Worm (Caenorhabditis elegans) whole organism, young adult: Measurements from ENCODE around the gene ZK822.10.
A peak's percentile ranks its signal among the peaks of the same experiment; 100 is the strongest.

ENCODE experiments used
- B0019.2 ChIP-seq: fragments of 200-800 bp; sonication (Bioruptor generic); conservative IDR thresholded peaks from 2 replicates; pipeline ENCODE4 v1.3.6; 2022; ENCODE audit warnings: missing genetic modification reagents, missing genetic modification characterization, missing compliant biosample characterization
- D2030.7 ChIP-seq: fragments of 200-800 bp; sonication (Bioruptor generic); IDR thresholded peaks from 2 replicates; pipeline ENCODE4 v1.3.6; 2022; ENCODE audit warnings: missing genetic modification reagents, missing genetic modification characterization, missing compliant biosample characterization
- F39B2.1 ChIP-seq: fragments of 200-800 bp; sonication (Bioruptor generic); IDR thresholded peaks from 2 replicates; pipeline ENCODE4 v1.3.6; 2022; ENCODE audit warnings: missing genetic modification reagents, missing genetic modification characterization, missing compliant biosample characterization
- Y53G8AR.9 ChIP-seq: fragments of 200-800 bp; sonication (Bioruptor generic); conservative IDR thresholded peaks from 2 replicates; pipeline ENCODE4 v1.3.6; 2022; ENCODE audit warnings: missing genetic modification reagents, missing genetic modification characterization, missing compliant biosample characterization
- akir-1 ChIP-seq: fragments of 200-800 bp; sonication (Bioruptor generic); optimal IDR thresholded peaks from 2 replicates; lab custom pipeline; 2018; ENCODE audit warnings: mild to moderate bottlenecking, missing genetic modification characterization, moderate library complexity, missing compliant biosample characterization
- ama-1 ChIP-seq, 3 experiments: fragments of 150-350 bp in 1 of 3; sonication (generic microtip) in 2 of 3; optimal IDR thresholded peaks; 2 replicates each; lab custom pipeline; 2014 to 2018; ENCODE audit warnings: missing biosample characterization in 2 of 3, missing genetic modification characterization in 2 of 3, missing genetic modification reagents in 2 of 3
- attf-3 ChIP-seq: fragments of 200-800 bp; sonication (Bioruptor generic); conservative IDR thresholded peaks from 2 replicates; pipeline ENCODE4 v1.3.6; 2022; ENCODE audit warnings: missing genetic modification reagents, missing genetic modification characterization, missing compliant biosample characterization
- bed-1 ChIP-seq: fragments of 200-800 bp; sonication (Bioruptor generic); IDR thresholded peaks from 2 replicates; pipeline ENCODE4 v1.3.6; 2022; ENCODE audit warnings: missing genetic modification reagents, missing genetic modification characterization, missing compliant biosample characterization
- cebp-1 ChIP-seq, 2 experiments: fragments of 200-800 bp in 1 of 2; sonication (Bioruptor generic) in 1 of 2; sonication (generic microtip) in 1 of 2; IDR thresholded peaks in 1 of 2; optimal IDR thresholded peaks in 1 of 2; 2 replicates each; pipeline versions ENCODE4 v1.3.6 to Lab custom; 2017 to 2022; ENCODE audit warnings: missing compliant biosample characterization in 2 of 2, missing genetic modification characterization in 2 of 2, mild to moderate bottlenecking in 1 of 2, missing genetic modification reagents in 1 of 2, moderate library complexity in 1 of 2
- egl-18 ChIP-seq: fragments of 200-800 bp; sonication (Bioruptor generic); IDR thresholded peaks from 2 replicates; pipeline ENCODE4 v1.3.6; 2022; ENCODE audit warnings: missing genetic modification reagents, missing genetic modification characterization, missing compliant biosample characterization
- egrh-3 ChIP-seq: fragments of 200-800 bp; sonication (Bioruptor generic); IDR thresholded peaks from 2 replicates; pipeline ENCODE4 v1.3.6; 2022; ENCODE audit warnings: missing genetic modification reagents, missing genetic modification characterization, missing compliant biosample characterization
- ekl-4 ChIP-seq: fragments of 200-800 bp; sonication (Bioruptor generic); IDR thresholded peaks from 2 replicates; pipeline ENCODE4 v1.3.6; 2022; ENCODE audit warnings: missing genetic modification reagents, missing genetic modification characterization, missing compliant biosample characterization
- ets-4 ChIP-seq: fragments of 200-800 bp; sonication (Bioruptor generic); optimal IDR thresholded peaks from 2 replicates; lab custom pipeline; 2018; ENCODE audit warnings: mild to moderate bottlenecking, missing genetic modification characterization, missing compliant biosample characterization
- gei-17 ChIP-seq: fragments of 200-800 bp; sonication (Bioruptor generic); optimal IDR thresholded peaks from 2 replicates; lab custom pipeline; 2018; ENCODE audit warnings: mild to moderate bottlenecking, missing genetic modification characterization, missing compliant biosample characterization
- lin-40 ChIP-seq: sonication (generic microtip); optimal IDR thresholded peaks from 2 replicates; lab custom pipeline; 2016; ENCODE audit warnings: missing genetic modification characterization, mild to moderate bottlenecking, missing compliant biosample characterization, missing genotype, missing genetic modification reagents
- lsy-27 ChIP-seq: sonication (generic microtip); optimal IDR thresholded peaks from 2 replicates; lab custom pipeline; 2017; ENCODE audit warnings: missing genetic modification characterization, mild to moderate bottlenecking, missing compliant biosample characterization, antibody characterized with exemption, missing genotype, borderline replicate concordance; ENCODE audit not compliant: insufficient read depth
- madf-8 ChIP-seq: fragments of 200-800 bp; sonication (Bioruptor generic); conservative IDR thresholded peaks from 2 replicates; pipeline ENCODE4 v1.3.6; 2022; ENCODE audit warnings: missing genetic modification reagents, missing genetic modification characterization, missing compliant biosample characterization
- mel-28 ChIP-seq: sonication (generic microtip); optimal IDR thresholded peaks from 2 replicates; lab custom pipeline; 2016; ENCODE audit warnings: borderline replicate concordance, mild to moderate bottlenecking, missing genetic modification characterization, missing compliant biosample characterization
- mes-4 ChIP-seq: sonication (generic microtip); optimal IDR thresholded peaks from 2 replicates; lab custom pipeline; 2016; ENCODE audit warnings: missing genotype, missing genetic modification characterization, missing compliant biosample characterization
- nfya-1 ChIP-seq: sonication (generic microtip); optimal IDR thresholded peaks from 2 replicates; lab custom pipeline; 2017; ENCODE audit warnings: antibody characterized with exemption, missing compliant biosample characterization, missing genetic modification characterization, borderline replicate concordance; ENCODE audit not compliant: insufficient read depth
- nhr-80 ChIP-seq: sonication (generic microtip); optimal IDR thresholded peaks from 2 replicates; lab custom pipeline; 2016; ENCODE audit warnings: missing genetic modification characterization, missing compliant biosample characterization
- pbrm-1 ChIP-seq: fragments of 200-800 bp; sonication (Bioruptor generic); IDR thresholded peaks from 2 replicates; pipeline ENCODE4 v1.3.6; 2022; ENCODE audit warnings: missing genetic modification reagents, missing genetic modification characterization, missing compliant biosample characterization
- pha-4 ChIP-seq: fragments of 150-350 bp; sonication (generic microtip); optimal IDR thresholded peaks from 2 replicates; lab custom pipeline; 2014; ENCODE audit warnings: missing biosample characterization, missing genetic modification reagents, missing genetic modification characterization
- rec-8 ChIP-seq, 2 experiments: sonication (generic microtip); optimal IDR thresholded peaks; 2 replicates each; lab custom pipeline; 2016; ENCODE audit warnings: mild to moderate bottlenecking in 2 of 2, missing genetic modification characterization in 2 of 2, missing genetic modification reagents in 2 of 2, missing genotype in 2 of 2, missing biosample characterization in 1 of 2, missing compliant biosample characterization in 1 of 2, moderate library complexity in 1 of 2
- snpc-1.1 ChIP-seq: sonication (generic microtip); optimal IDR thresholded peaks from 2 replicates; lab custom pipeline; 2017; ENCODE audit warnings: missing genetic modification characterization, mild to moderate bottlenecking, missing compliant biosample characterization, antibody characterized with exemption, moderate library complexity, missing genotype, missing genetic modification reagents; ENCODE audit not compliant: insufficient read depth
- snpc-1.3 ChIP-seq: sonication (generic microtip); optimal IDR thresholded peaks from 2 replicates; lab custom pipeline; 2017; ENCODE audit warnings: missing genetic modification characterization, mild to moderate bottlenecking, missing compliant biosample characterization, antibody characterized with exemption, moderate library complexity, missing genotype, missing genetic modification reagents; ENCODE audit not compliant: insufficient read depth
- snpc-3.4 ChIP-seq: sonication (generic microtip); optimal IDR thresholded peaks from 2 replicates; lab custom pipeline; 2017; ENCODE audit warnings: missing genetic modification characterization, mild to moderate bottlenecking, missing compliant biosample characterization, antibody characterized with exemption, moderate library complexity, missing genotype, missing genetic modification reagents
- snpc-4 ChIP-seq, 5 experiments: fragments of 150-350 bp in 1 of 5; sonication (generic microtip) in 4 of 5; optimal IDR thresholded peaks; 2 replicates each; lab custom pipeline; 2014 to 2018; ENCODE audit warnings: missing genetic modification characterization in 5 of 5, missing biosample characterization in 3 of 5, antibody characterized with exemption in 2 of 5, mild to moderate bottlenecking in 2 of 5, missing compliant biosample characterization in 2 of 5, missing genotype in 2 of 5, moderate library complexity in 2 of 5, missing genetic modification reagents in 1 of 5
- somi-1 ChIP-seq: fragments of 200-800 bp; sonication (Bioruptor generic); optimal IDR thresholded peaks from 2 replicates; lab custom pipeline; 2018; ENCODE audit warnings: mild to moderate bottlenecking, missing genetic modification characterization, missing compliant biosample characterization

ZK822.10 gene

DNA sequence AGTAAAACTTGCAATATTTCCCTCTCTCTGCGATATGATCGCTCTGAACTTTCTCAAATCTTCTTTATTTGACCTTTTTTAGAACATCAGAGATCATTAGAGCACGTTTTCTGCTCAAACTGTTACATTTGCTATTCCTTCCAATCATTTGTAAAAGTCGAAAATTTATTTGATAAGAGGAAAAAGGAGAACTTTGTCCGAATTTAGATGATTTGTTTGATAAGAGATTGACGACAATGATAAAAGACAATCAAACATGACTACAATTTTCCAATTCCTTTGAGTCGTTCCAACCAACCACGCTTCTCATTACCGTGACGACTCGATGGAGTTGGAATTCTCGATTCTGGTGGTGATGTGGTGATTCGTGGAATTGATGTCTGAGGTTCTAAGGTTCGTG lies 949 bp downstream of the ZK822.10 start:
- TF ChIP-seq B0019.2: no peak
- peak; percentile 61 for TF ChIP-seq nhr-80 (tag; lab: Kevin White, UChicago)

DNA sequence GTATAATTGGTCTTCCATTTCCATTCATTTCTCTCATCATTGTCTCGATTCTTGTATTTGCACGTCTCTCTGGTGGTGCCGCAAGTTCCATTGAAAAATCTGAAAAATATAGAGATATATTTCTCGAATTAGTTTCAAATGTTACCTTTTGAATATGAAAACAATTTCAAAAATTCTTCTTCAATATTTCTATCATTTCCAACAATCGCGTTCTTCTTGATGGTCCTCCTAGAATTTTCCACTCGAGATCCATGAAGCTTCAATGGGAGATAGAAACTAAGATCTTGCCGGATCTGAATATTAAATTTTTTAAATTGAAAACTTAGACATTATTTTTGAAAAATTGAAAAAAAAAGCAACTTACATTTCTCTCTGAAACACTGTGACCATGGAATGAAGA lies 2.1 kb downstream of the ZK822.10 start:
- TF ChIP-seq pha-4 (tag; lab: Kevin White, UChicago) (no peak), egl-18 (no peak)

DNA sequence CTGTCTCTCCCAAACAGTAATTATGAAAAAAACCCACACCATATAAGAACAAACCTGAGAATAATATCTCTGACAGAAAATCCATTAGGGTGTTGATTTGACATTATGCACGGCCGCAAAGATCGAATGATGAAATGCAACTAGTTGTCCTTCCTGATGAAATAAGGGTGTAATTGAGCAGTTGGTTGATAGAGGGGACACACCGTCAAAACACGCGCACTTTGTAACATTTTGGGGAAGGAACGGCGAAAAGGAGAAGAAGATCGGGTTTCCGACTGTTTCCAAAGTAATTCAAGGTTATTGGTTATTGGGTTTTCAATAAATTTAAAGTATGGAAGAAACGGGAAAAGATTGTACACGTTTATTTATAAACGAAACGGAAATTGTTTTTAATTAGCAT lies 5.1 kb downstream of the ZK822.10 start, which contains the start of gene ZK822.1:
ZK822.1 (minus strand) TSS at position 121 of the 400 bp plus-strand sequence.
- TF ChIP-seq somi-1 (GFP tag; lab: Kevin White, UChicago) (no peak), cebp-1 (GFP tag; IDR thresholded peaks at IDR 0.05; lab: Robert Waterston, UW) (no peak), cebp-1 (tag; optimal IDR thresholded peaks at IDR 0.05; lab: Kevin White, UChicago) (peak; percentile 10)

- TF ChIP-seq ama-1 (optimal IDR thresholded peaks at IDR 0.05; lab: Kevin White, UChicago) (no peak), ama-1 (GFP tag; optimal IDR thresholded peaks at IDR 0.05; lab: Kevin White, UChicago) (no peak), lin-40 (tag; lab: Kevin White, UChicago) (no peak), Y53G8AR.9 (GFP tag; lab: Robert Waterston, UW) (no peak), D2030.7 (GFP tag; lab: Robert Waterston, UW) (no peak), bed-1 (no peak), ekl-4 (GFP tag; lab: Robert Waterston, UW) (no peak), snpc-1.1 (tag; lab: Kevin White, UChicago) (no peak), mel-28 (no peak)
- TF ChIP-seq, all 124 proteins: peak for 0
Observed at ce11 chrIV:11923074-11923473, 6.1 kb downstream of the ZK822.10 start, which contains the start of gene srlf-31. TSS of gene srlf-31 (minus strand) at chrIV:11923174.

DNA sequence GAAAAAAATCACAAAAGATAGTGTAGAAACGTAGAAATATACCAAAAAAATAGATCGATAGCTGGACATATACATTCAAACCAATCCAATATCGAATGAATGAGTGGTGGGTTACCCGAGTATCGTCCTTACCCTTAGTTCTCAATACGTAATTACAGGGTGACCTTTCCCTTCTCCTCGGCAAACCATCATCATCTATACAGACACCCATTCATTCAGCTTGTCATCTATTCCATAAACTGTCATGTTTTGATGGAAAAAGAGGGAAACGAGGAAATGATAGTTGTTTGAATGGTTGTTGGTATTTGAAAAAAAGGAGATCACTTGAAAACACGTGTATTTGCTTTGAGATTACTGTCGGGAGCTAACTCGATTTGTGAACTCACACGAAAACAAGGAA lies 7.2 kb downstream of the ZK822.10 start:
- TF ChIP-seq madf-8 (GFP tag; lab: Robert Waterston, UW): no peak
- TF ChIP-seq snpc-1.3 (tag; lab: Kevin White, UChicago): no peak
- TF ChIP-seq nfya-1 (tag; lab: Kevin White, UChicago): no peak
- no peak for TF ChIP-seq lsy-27 (tag; lab: Kevin White, UChicago)
- no peak for TF ChIP-seq gei-17 (GFP tag; lab: Kevin White, UChicago)
- TF ChIP-seq snpc-1.1 (tag; lab: Kevin White, UChicago): no peak
- no peak for TF ChIP-seq snpc-4 (GFP tag; optimal IDR thresholded peaks at IDR 0.05; lab: Kevin White, UChicago)
- no peak for TF ChIP-seq snpc-4 (tag; optimal IDR thresholded peaks at IDR 0.05; lab: Kevin White, UChicago)
- no peak for TF ChIP-seq egrh-3 (GFP tag; lab: Robert Waterston, UW)

ce11 chrIV:11925346-11926075 lies 8.6 kb downstream of the ZK822.10 start, which contains the start of the genes srlf-33 and srlf-32:
TSS of gene srlf-33 (minus strand) at chrIV:11925446.
TSS of gene srlf-32 (plus strand) at chrIV:11926025.
- TF ChIP-seq somi-1 (GFP tag; lab: Kevin White, UChicago) (no peak), akir-1 (GFP tag; lab: Kevin White, UChicago) (no peak), mes-4 (tag; lab: Kevin White, UChicago) (no peak), rec-8 (tag; optimal IDR thresholded peaks at IDR 0.05; lab: Kevin White, UChicago) (no peak), egl-18 (no peak), snpc-3.4 (no peak), ekl-4 (GFP tag; lab: Robert Waterston, UW) (no peak), lin-40 (tag; lab: Kevin White, UChicago) (no peak), F39B2.1 (GFP tag; lab: Robert Waterston, UW) (no peak), ets-4 (GFP tag; lab: Kevin White, UChicago) (no peak), pbrm-1 (GFP tag; lab: Robert Waterston, UW) (no peak), attf-3 (no peak)
